Worm (Caenorhabditis elegans) whole organism, midembryonic: ENCODE results near the gene srm-5.

Experiments used
- T22C8.4 ChIP-seq: fragments of 200-800 bp; sonication (Bioruptor generic); IDR thresholded peaks from 2 replicates; pipeline ENCODE4 v1.3.6; 2022; ENCODE audit warnings: missing genetic modification characterization, missing compliant biosample characterization
- cog-1 ChIP-seq: sonication (generic microtip); optimal IDR thresholded peaks from 2 replicates; lab custom pipeline; 2016; ENCODE audit warnings: missing genetic modification characterization, missing compliant biosample characterization
- flt-1 ChIP-seq: fragments of 200-800 bp; sonication (Bioruptor generic); IDR thresholded peaks from 2 replicates; pipeline ENCODE4 v1.3.6; 2022; ENCODE audit warnings: missing genetic modification characterization, missing compliant biosample characterization
- klf-2 ChIP-seq: fragments of 200-800 bp; sonication (Bioruptor generic); conservative IDR thresholded peaks from 2 replicates; pipeline ENCODE4 v1.3.6; 2022; ENCODE audit warnings: missing genetic modification reagents, missing genetic modification characterization, missing compliant biosample characterization
- med-1 ChIP-seq: sonication (generic microtip); optimal IDR thresholded peaks from 2 replicates; lab custom pipeline; 2017; ENCODE audit warnings: missing genetic modification characterization, mild to moderate bottlenecking, missing compliant biosample characterization, antibody characterized with exemption, missing genetic modification reagents; ENCODE audit not compliant: insufficient read depth
- ref-1 ChIP-seq: fragments of 200-800 bp; sonication (Bioruptor generic); conservative IDR thresholded peaks from 2 replicates; pipeline ENCODE4 v1.3.6; 2022; ENCODE audit warnings: missing genetic modification reagents, missing genetic modification characterization, missing compliant biosample characterization
- tab-1 ChIP-seq: fragments of 200-800 bp; sonication (Bioruptor generic); IDR thresholded peaks from 2 replicates; pipeline ENCODE4 v1.3.6; 2022; ENCODE audit warnings: missing genetic modification characterization, missing compliant biosample characterization
- ztf-23 ChIP-seq: fragments of 200-800 bp; sonication (Bioruptor generic); IDR thresholded peaks from 2 replicates; pipeline ENCODE4 v1.3.6; 2022; ENCODE audit warnings: missing genetic modification reagents, missing genetic modification characterization, missing compliant biosample characterization
- ztf-29 ChIP-seq: fragments of 200-800 bp; sonication (Bioruptor generic); IDR thresholded peaks from 2 replicates; pipeline ENCODE4 v1.3.6; 2022; ENCODE audit warnings: missing genetic modification reagents, missing genetic modification characterization, missing compliant biosample characterization

DNA sequence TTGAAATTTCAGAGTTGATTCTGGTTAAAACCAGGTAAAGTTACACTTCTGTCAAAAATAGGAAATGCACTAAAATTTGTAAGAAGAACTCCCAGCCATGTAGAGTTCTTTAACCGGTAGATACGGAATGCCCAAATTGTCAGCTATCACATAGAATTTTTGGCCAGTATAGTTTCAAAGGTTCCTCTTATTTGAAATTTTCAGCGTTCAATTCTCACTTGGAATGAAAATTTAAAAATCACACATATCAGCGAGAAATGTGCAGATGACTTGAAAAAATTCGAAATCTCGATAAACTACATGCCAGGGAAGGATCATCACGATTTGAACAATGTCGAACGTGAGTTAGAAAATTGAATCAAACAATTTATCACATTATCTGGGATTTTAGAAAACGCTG lies 38.5 kb upstream of the srm-5 start, which contains the start of gene F14D7.3:
- no peak for TF ChIP-seq ztf-29
- TF ChIP-seq ref-1 (GFP tag; lab: Robert Waterston, UW), result no peak
- no peak for TF ChIP-seq T22C8.4 (GFP tag; lab: Robert Waterston, UW)
- no peak for TF ChIP-seq ztf-23 (GFP tag; lab: Robert Waterston, UW)
- no peak for TF ChIP-seq flt-1
- TF ChIP-seq cog-1 (tag; lab: Kevin White, UChicago), result no peak
- TF ChIP-seq tab-1, result no peak
- TF ChIP-seq med-1 (GFP tag; lab: Kevin White, UChicago), result no peak
- no peak for TF ChIP-seq klf-2 (GFP tag; lab: Robert Waterston, UW)
